Fruit fly (Drosophila melanogaster) whole organism, embryonic: ENCODE measurements around the gene CG8159.

Experiments
- Abd-B ChIP-seq: fragments of 200-800 bp; sonication (Bioruptor generic); optimal IDR thresholded peaks from 2 replicates; lab custom pipeline; 2018; ENCODE audit warnings: missing biosample characterization, mild to moderate bottlenecking, missing genetic modification characterization, moderate library complexity
- Bteb2 ChIP-seq: fragments of 200-800 bp; sonication (Bioruptor generic); optimal IDR thresholded peaks from 2 replicates; lab custom pipeline; 2016; ENCODE audit warnings: missing biosample characterization, missing genetic modification characterization
- CG10147 ChIP-seq: fragments of 200-800 bp; sonication (Bioruptor generic); optimal IDR thresholded peaks from 2 replicates; lab custom pipeline; 2019; ENCODE audit warnings: missing biosample characterization, mild to moderate bottlenecking, missing genetic modification characterization, moderate library complexity
- CG11695 ChIP-seq: fragments of 200-800 bp; sonication (Bioruptor generic); IDR thresholded peaks from 3 replicates; pipeline ENCODE4 v1.3.6; 2022; ENCODE audit warnings: missing biosample characterization, missing genetic modification characterization
- CG14860 ChIP-seq: fragments of 200-800 bp; sonication (Bioruptor generic); IDR thresholded peaks from 3 replicates; pipeline ENCODE4 v1.3.6; 2022; ENCODE audit warnings: missing biosample characterization, missing genetic modification characterization; ENCODE audit not compliant: partially characterized antibody
- CG15073 ChIP-seq: fragments of 200-800 bp; sonication (Bioruptor generic); optimal IDR thresholded peaks from 2 replicates; lab custom pipeline; 2016; ENCODE audit warnings: missing biosample characterization, missing genetic modification characterization
- CG15479 ChIP-seq: fragments of 200-800 bp; sonication (Bioruptor generic); optimal IDR thresholded peaks from 3 replicates; lab custom pipeline; 2019; ENCODE audit warnings: missing biosample characterization, mild to moderate bottlenecking, missing genetic modification characterization, moderate library complexity
- CG17361 ChIP-seq: fragments of 200-800 bp; sonication (Bioruptor generic); IDR thresholded peaks from 3 replicates; pipeline ENCODE4 v1.3.6; 2022; ENCODE audit warnings: missing biosample characterization, missing genetic modification characterization
- CG17568 ChIP-seq: fragments of 200-800 bp; sonication (Bioruptor generic); optimal IDR thresholded peaks from 2 replicates; lab custom pipeline; 2018; ENCODE audit warnings: missing biosample characterization, mild to moderate bottlenecking, missing genetic modification characterization, moderate library complexity
- CG18619 ChIP-seq: fragments of 200-800 bp; sonication (Bioruptor generic); optimal IDR thresholded peaks from 3 replicates; lab custom pipeline; 2017; ENCODE audit warnings: missing biosample characterization, mild to moderate bottlenecking, missing genetic modification characterization
- CG2202 ChIP-seq: fragments of 200-800 bp; sonication (Bioruptor generic); optimal IDR thresholded peaks from 2 replicates; lab custom pipeline; 2018; ENCODE audit warnings: missing biosample characterization, mild to moderate bottlenecking, missing genetic modification characterization
- CG32772 ChIP-seq: fragments of 200-800 bp; sonication (Bioruptor generic); IDR thresholded peaks from 2 replicates; pipeline ENCODE4 v1.3.6; 2022; ENCODE audit warnings: missing biosample characterization, missing genetic modification characterization
- CG3726 ChIP-seq: fragments of 200-800 bp; sonication (Bioruptor generic); IDR thresholded peaks from 3 replicates; pipeline ENCODE4, ENCODE4 v1.3.6; 2022; ENCODE audit warnings: missing biosample characterization, missing genetic modification characterization
- CG3995 ChIP-seq: fragments of 200-800 bp; sonication (Bioruptor generic); optimal IDR thresholded peaks from 3 replicates; lab custom pipeline; 2016; ENCODE audit warnings: missing biosample characterization, missing genetic modification characterization
- CG4360 ChIP-seq: fragments of 200-800 bp; sonication (Bioruptor generic); IDR thresholded peaks from 2 replicates; pipeline ENCODE4 v1.3.6; 2022; ENCODE audit warnings: missing biosample characterization, missing genetic modification characterization
- CG7372 ChIP-seq: fragments of 200-800 bp; sonication (Bioruptor generic); IDR thresholded peaks from 2 replicates; pipeline ENCODE4 v1.3.6; 2022; ENCODE audit warnings: missing biosample characterization, missing genetic modification characterization
- D19A ChIP-seq: fragments of 200-800 bp; optimal IDR thresholded peaks from 3 replicates; lab custom pipeline; 2019; ENCODE audit warnings: missing biosample characterization, mild to moderate bottlenecking, missing genetic modification characterization, moderate library complexity
- Gsc ChIP-seq: fragments of 200-800 bp; sonication (Bioruptor generic); IDR thresholded peaks from 2 replicates; pipeline ENCODE4 v1.3.6; 2022; ENCODE audit warnings: missing biosample characterization, missing genetic modification characterization
- Hr78 ChIP-seq, 2 experiments: fragments of 200-800 bp in 1 of 2; fragments of >200 bp in 1 of 2; sonication (Bioruptor generic) in 1 of 2; optimal IDR thresholded peaks; 2 replicates each; lab custom pipeline; 2017 to 2019; ENCODE audit warnings: missing biosample characterization in 2 of 2, missing genetic modification characterization in 2 of 2, mild to moderate bottlenecking in 1 of 2, moderate library complexity in 1 of 2
- MESR4 ChIP-seq: fragments of 200-800 bp; sonication (Bioruptor generic); optimal IDR thresholded peaks from 2 replicates; lab custom pipeline; 2018; ENCODE audit warnings: missing biosample characterization, mild to moderate bottlenecking, missing genetic modification characterization, moderate library complexity
- Med ChIP-seq: fragments of 200-800 bp; sonication (Bioruptor generic); peaks from one replicate; lab custom pipeline; 2016; ENCODE audit warnings: missing biosample characterization, missing genetic modification characterization, mild to moderate bottlenecking, inconsistent platforms, moderate library complexity
- NC2β ChIP-seq: fragments of 200-800 bp; sonication (Bioruptor generic); optimal IDR thresholded peaks from 2 replicates; lab custom pipeline; 2016; ENCODE audit warnings: missing biosample characterization, missing genetic modification characterization
- PHDP ChIP-seq: fragments of 200-800 bp; sonication (Bioruptor generic); optimal IDR thresholded peaks from 3 replicates; lab custom pipeline; 2018; ENCODE audit warnings: missing biosample characterization, mild to moderate bottlenecking, missing genetic modification characterization, moderate library complexity
- Sry-β ChIP-seq: fragments of 200-800 bp; sonication (Bioruptor generic); optimal IDR thresholded peaks from 2 replicates; lab custom pipeline; 2018; ENCODE audit warnings: missing biosample characterization, mild to moderate bottlenecking, missing genetic modification characterization, moderate library complexity
- Ssrp ChIP-seq: fragments of 200-800 bp; sonication (Bioruptor generic); optimal IDR thresholded peaks from 2 replicates; lab custom pipeline; 2018; ENCODE audit warnings: missing biosample characterization, mild to moderate bottlenecking, missing genetic modification characterization, moderate library complexity
- YL-1 ChIP-seq: fragments of 200-800 bp; sonication (Bioruptor generic); optimal IDR thresholded peaks from 3 replicates; lab custom pipeline; 2017; ENCODE audit warnings: missing biosample characterization, mild to moderate bottlenecking, missing genetic modification characterization
- al ChIP-seq: fragments of 200-800 bp; sonication (Bioruptor generic); IDR thresholded peaks from 2 replicates; pipeline ENCODE4 v1.3.6; 2022; ENCODE audit warnings: missing biosample characterization, missing genetic modification characterization
- amos ChIP-seq: fragments of 200-800 bp; sonication (Bioruptor generic); IDR thresholded peaks from 2 replicates; pipeline ENCODE4 v1.3.6; 2022; ENCODE audit warnings: missing biosample characterization, missing genetic modification characterization; ENCODE audit not compliant: partially characterized antibody
- bab2 ChIP-seq: fragments of 200-800 bp; sonication (Bioruptor generic); optimal IDR thresholded peaks from 2 replicates; lab custom pipeline; 2016; ENCODE audit warnings: missing biosample characterization, missing genetic modification characterization
- caup ChIP-seq: fragments of 200-800 bp; sonication (Bioruptor generic); optimal IDR thresholded peaks from 3 replicates; lab custom pipeline; 2017; ENCODE audit warnings: missing biosample characterization, mild to moderate bottlenecking, missing genetic modification characterization, moderate library complexity; ENCODE audit not compliant: severe bottlenecking
- ems ChIP-seq: fragments of 200-800 bp; sonication (Bioruptor generic); optimal IDR thresholded peaks from 3 replicates; lab custom pipeline; 2016; ENCODE audit warnings: missing biosample characterization, missing genetic modification characterization
- esg ChIP-seq: fragments of 200-800 bp; sonication (Bioruptor generic); conservative IDR thresholded peaks from 2 replicates; pipeline ENCODE4 v1.3.6; 2022; ENCODE audit warnings: missing biosample characterization, missing genetic modification characterization
- fd3F ChIP-seq: fragments of 200-800 bp; sonication (Bioruptor generic); optimal IDR thresholded peaks from 2 replicates; lab custom pipeline; 2018; ENCODE audit warnings: missing biosample characterization, mild to moderate bottlenecking, missing genetic modification characterization, moderate library complexity
- gce ChIP-seq: fragments of 200-800 bp; sonication (Bioruptor generic); IDR thresholded peaks from 3 replicates; pipeline ENCODE4 v1.3.6; 2022; ENCODE audit warnings: missing biosample characterization, missing genetic modification characterization
- hkb ChIP-seq, 2 experiments: fragments of 200-800 bp in 1 of 2; fragments of >200 bp in 1 of 2; sonication (Bioruptor generic) in 1 of 2; IDR thresholded peaks in 1 of 2; optimal IDR thresholded peaks in 1 of 2; 2 replicates each; pipeline versions ENCODE4 v1.3.6 to Lab custom; 2017 to 2022; ENCODE audit warnings: missing biosample characterization in 1 of 2, missing genetic modification characterization in 1 of 2
- insv ChIP-seq, 2 experiments: fragments of 200-800 bp; sonication (Bioruptor generic); optimal IDR thresholded peaks; 3 replicates each; lab custom pipeline; 2016 to 2018; ENCODE audit warnings: missing biosample characterization in 2 of 2, missing genetic modification characterization in 2 of 2
- jigr1 ChIP-seq: fragments of 200-800 bp; sonication (Bioruptor generic); IDR thresholded peaks from 3 replicates; pipeline ENCODE4 v1.3.6; 2022; ENCODE audit warnings: missing biosample characterization, missing genetic modification characterization
- jing ChIP-seq: fragments of 200-800 bp; sonication (Bioruptor generic); optimal IDR thresholded peaks from 2 replicates; lab custom pipeline; 2018; ENCODE audit warnings: missing biosample characterization, mild to moderate bottlenecking, missing genetic modification characterization
- maf-S ChIP-seq: fragments of 200-800 bp; sonication (Bioruptor generic); optimal IDR thresholded peaks from 2 replicates; lab custom pipeline; 2016; ENCODE audit warnings: missing biosample characterization, missing genetic modification characterization
- onecut ChIP-seq: fragments of 200-800 bp; sonication (Bioruptor generic); IDR thresholded peaks from 2 replicates; pipeline ENCODE4 v1.3.6; 2022; ENCODE audit warnings: missing biosample characterization, missing genetic modification characterization
- pfk ChIP-seq: fragments of 200-800 bp; sonication (Bioruptor generic); optimal IDR thresholded peaks from 2 replicates; lab custom pipeline; 2018; ENCODE audit warnings: missing biosample characterization, mild to moderate bottlenecking, missing genetic modification characterization, moderate library complexity
- scrt ChIP-seq: fragments of 200-800 bp; sonication (Bioruptor generic); optimal IDR thresholded peaks from 2 replicates; lab custom pipeline; 2018; ENCODE audit warnings: missing biosample characterization, mild to moderate bottlenecking, missing genetic modification characterization, moderate library complexity
- sd ChIP-seq: fragments of 200-800 bp; sonication (Bioruptor generic); optimal IDR thresholded peaks from 3 replicates; lab custom pipeline; 2018; ENCODE audit warnings: missing biosample characterization, mild to moderate bottlenecking, missing genetic modification characterization, moderate library complexity
- sug ChIP-seq: fragments of 200-800 bp; optimal IDR thresholded peaks from 2 replicates; lab custom pipeline; 2019; ENCODE audit warnings: missing biosample characterization, mild to moderate bottlenecking, missing genetic modification characterization, moderate library complexity
- tap ChIP-seq: fragments of 200-800 bp; optimal IDR thresholded peaks from 3 replicates; lab custom pipeline; 2019; ENCODE audit warnings: missing biosample characterization, mild to moderate bottlenecking, missing genetic modification characterization, moderate library complexity
- tx ChIP-seq: fragments of 200-800 bp; sonication (Bioruptor generic); optimal IDR thresholded peaks from 2 replicates; lab custom pipeline; 2016; ENCODE audit warnings: missing biosample characterization, missing genetic modification characterization
- zen ChIP-seq: fragments of 200-800 bp; sonication (Bioruptor generic); optimal IDR thresholded peaks from 3 replicates; lab custom pipeline; 2018; ENCODE audit warnings: missing biosample characterization, mild to moderate bottlenecking, missing genetic modification characterization, moderate library complexity
- zen2 ChIP-seq: fragments of 200-800 bp; sonication (Bioruptor generic); IDR thresholded peaks from 3 replicates; pipeline ENCODE4 v1.3.6; 2022; ENCODE audit warnings: missing biosample characterization, missing genetic modification characterization; ENCODE audit not compliant: partially characterized antibody

CG8159 gene

DNA sequence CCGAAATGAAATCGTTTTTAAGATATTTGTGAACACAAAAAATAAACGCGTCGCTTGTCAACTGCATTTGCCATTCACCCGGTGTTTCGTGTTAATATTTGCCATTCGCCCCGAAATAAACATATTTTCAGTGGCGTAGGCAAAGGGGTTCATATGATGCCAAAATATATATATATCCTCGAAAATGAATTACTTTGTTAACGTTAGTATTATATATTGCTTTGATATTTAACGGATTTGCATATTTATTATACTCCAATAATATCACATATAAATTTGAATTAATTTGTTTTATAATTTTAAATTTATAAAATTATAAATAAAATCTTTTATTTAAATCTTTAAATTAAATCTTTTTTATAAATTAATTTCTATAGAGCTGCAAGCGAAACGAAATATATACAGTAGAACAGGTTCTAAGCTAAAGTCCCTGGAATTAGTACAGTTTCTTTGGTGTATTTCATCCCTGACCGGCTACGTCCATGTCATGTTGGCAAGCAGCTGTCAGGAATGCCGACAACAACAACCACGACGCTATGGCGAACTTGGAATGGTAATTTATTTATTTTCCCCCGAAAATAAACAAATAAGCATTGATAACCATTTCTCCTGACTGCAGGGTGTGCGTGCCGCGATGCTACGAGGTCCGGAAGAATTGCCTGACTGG lies 5.1 kb downstream of the CG8159 start, which contains the start of the genes M1BP and CG8202 (continued):
- peak; percentile 95 for TF ChIP-seq CG4360
- TF ChIP-seq CG14860 = no peak
- TF ChIP-seq fd3F (GFP tag; lab: Kevin White, UChicago) = peak; percentile 83
- TF ChIP-seq CG17361 (GFP tag; lab: Robert Waterston, UW) = peak; percentile 98
- peak; percentile 27 for TF ChIP-seq ems (GFP tag; lab: Kevin White, UChicago)
- peak; percentile 77 for TF ChIP-seq CG2202
- TF ChIP-seq CG18619 (GFP tag; lab: Kevin White, UChicago) = peak; percentile 93
- peak; percentile 13 for TF ChIP-seq NC2β (GFP tag; lab: Kevin White, UChicago)
- no peak for TF ChIP-seq D19A (tag; lab: Kevin White, UChicago)
- peak; percentile 93 for TF ChIP-seq sd (tag; lab: Kevin White, UChicago)
- peak; percentile 92 for TF ChIP-seq Ssrp (tag; lab: Kevin White, UChicago)
- no peak for TF ChIP-seq CG3995 (GFP tag; lab: Kevin White, UChicago)
- TF ChIP-seq al (GFP tag; lab: Robert Waterston, UW) = peak; percentile 73
- TF ChIP-seq onecut (GFP tag; lab: Robert Waterston, UW) = peak; percentile 69
- TF ChIP-seq esg (GFP tag; lab: Robert Waterston, UW) = peak; percentile 67; the same call in 1 of the 2 replicates
- TF ChIP-seq jigr1 (GFP tag; lab: Robert Waterston, UW) = 0 out of 3 replicates have a peak, but pooled peaks have one; percentile 42
- no peak for TF ChIP-seq hkb (optimal IDR thresholded peaks at IDR 0.05; lab: Kevin White, UChicago)
- TF ChIP-seq hkb (GFP tag; IDR thresholded peaks at IDR 0.05; lab: Robert Waterston, UW) = peak; percentile 77
- TF ChIP-seq CG10147 = peak; percentile 89
- no peak for TF ChIP-seq Hr78 (GFP tag; optimal IDR thresholded peaks at IDR 0.05; lab: Kevin White, UChicago)
- no peak for TF ChIP-seq CG3726
- peak; percentile 88 for TF ChIP-seq caup (GFP tag; lab: Kevin White, UChicago)
- TF ChIP-seq sug = peak; percentile 92
- no peak for TF ChIP-seq pfk
- 0 out of 2 replicates have a peak, but pooled peaks have one; percentile 53 for TF ChIP-seq CG32772 (GFP tag; lab: Robert Waterston, UW)
- peak; percentile 87 for TF ChIP-seq Abd-B (GFP tag; lab: Kevin White, UChicago)
- peak; percentile 79; the same call in 1 of the 2 replicates for TF ChIP-seq CG7372 (GFP tag; lab: Robert Waterston, UW)
- TF ChIP-seq MESR4 (GFP tag; lab: Kevin White, UChicago) = peak; percentile 40
- peak; percentile 34 for TF ChIP-seq CG15479 (GFP tag; lab: Kevin White, UChicago)
- TF ChIP-seq CG17568 = no peak
- TF ChIP-seq Gsc (GFP tag; lab: Robert Waterston, UW) = no peak; the same call in 1 of the 2 replicates
- no peak for TF ChIP-seq zen2 (GFP tag; lab: Robert Waterston, UW)
- no peak for TF ChIP-seq gce (GFP tag; lab: Robert Waterston, UW)
- peak; percentile 89 for TF ChIP-seq Med
- peak; percentile 38 for TF ChIP-seq tx
- no peak for TF ChIP-seq maf-S (GFP tag; lab: Kevin White, UChicago)
- peak; percentile 21 for TF ChIP-seq scrt (GFP tag; lab: Kevin White, UChicago)
- TF ChIP-seq YL-1 (GFP tag; lab: Kevin White, UChicago) = peak; percentile 85
- TF ChIP-seq PHDP (tag; lab: Kevin White, UChicago) = peak; percentile 91
- no peak for TF ChIP-seq jing (GFP tag; lab: Kevin White, UChicago)
- peak; percentile 41 for TF ChIP-seq Bteb2 (GFP tag; lab: Kevin White, UChicago)
- TF ChIP-seq bab2 (GFP tag; lab: Kevin White, UChicago) = peak; percentile 55
- TF ChIP-seq tap (tag; lab: Kevin White, UChicago) = no peak
- peak; percentile 51 for TF ChIP-seq Sry-β (GFP tag; lab: Kevin White, UChicago)
- peak; percentile 70; the same call in 2 of the 3 replicates for TF ChIP-seq CG11695 (GFP tag; lab: Robert Waterston, UW)
- TF ChIP-seq zen (tag; lab: Kevin White, UChicago) = peak; percentile 83
- no peak for TF ChIP-seq CG15073 (GFP tag; lab: Kevin White, UChicago)
- peak in 1 of 2 experiments; percentile 74 for TF ChIP-seq insv (GFP tag; optimal IDR thresholded peaks at IDR 0.05; lab: Kevin White, UChicago)
- TF ChIP-seq amos = no peak
